Worm (Caenorhabditis elegans) whole organism, L4 larva: ENCODE measurements around the gene Y37D8A.19.

Experiments used
- F44E2.7 ChIP-seq: fragments of 200-800 bp; sonication (Bioruptor generic); IDR thresholded peaks from 2 replicates; pipeline ENCODE4 v2.1.2; 2022; ENCODE audit warnings: missing genetic modification characterization, missing compliant biosample characterization
- R02D3.7 ChIP-seq: fragments of 150-350 bp; sonication (generic microtip); optimal IDR thresholded peaks from 3 replicates; lab custom pipeline; 2014; ENCODE audit warnings: missing biosample characterization, missing genetic modification characterization
- T26A8.4 ChIP-seq: fragments of 200-800 bp; sonication (Bioruptor generic); IDR thresholded peaks from 2 replicates; pipeline ENCODE4 v1.3.6; 2022; ENCODE audit warnings: missing genetic modification characterization, missing compliant biosample characterization
- Y48G9A.11 ChIP-seq: fragments of 200-800 bp; sonication (Bioruptor generic); IDR thresholded peaks from 2 replicates; pipeline ENCODE4 v1.3.6; 2022; ENCODE audit warnings: missing genetic modification reagents, missing genetic modification characterization, missing compliant biosample characterization
- Y5F2A.4 ChIP-seq: fragments of 200-800 bp; sonication (Bioruptor generic); optimal IDR thresholded peaks from 2 replicates; lab custom pipeline; 2018; ENCODE audit warnings: mild to moderate bottlenecking, missing genetic modification characterization, missing compliant biosample characterization
- aha-1 ChIP-seq: fragments of 150-350 bp; peaks from one replicate; lab custom pipeline; 2014; ENCODE audit warnings: missing biosample characterization, missing genetic modification characterization
- ama-1 ChIP-seq: fragments of 150-350 bp; optimal IDR thresholded peaks from 2 replicates; lab custom pipeline; 2014; ENCODE audit warnings: inconsistent platforms, mixed read lengths
- attf-4 ChIP-seq: sonication (generic microtip); optimal IDR thresholded peaks from 3 replicates; lab custom pipeline; 2017; ENCODE audit warnings: missing biosample characterization, missing genetic modification characterization
- ceh-20 ChIP-seq: fragments of 200-800 bp; sonication (Bioruptor generic); IDR thresholded peaks from 2 replicates; pipeline ENCODE4 v1.3.6; 2022; ENCODE audit warnings: missing genetic modification reagents, missing genetic modification characterization, missing compliant biosample characterization
- dmd-6 ChIP-seq: fragments of 200-800 bp; sonication (Bioruptor generic); IDR thresholded peaks from 2 replicates; pipeline ENCODE4 v1.3.6; 2022; ENCODE audit warnings: missing genetic modification reagents, missing genetic modification characterization, missing compliant biosample characterization
- dmd-9 ChIP-seq: fragments of 200-800 bp; sonication (Bioruptor generic); IDR thresholded peaks from 2 replicates; pipeline ENCODE4 v1.3.6; 2022; ENCODE audit warnings: missing genetic modification reagents, missing genetic modification characterization, missing compliant biosample characterization
- dpl-1 ChIP-seq: fragments of 150-350 bp; optimal IDR thresholded peaks from 2 replicates; lab custom pipeline; 2014; ENCODE audit warnings: missing biosample characterization, missing genetic modification reagents, missing genetic modification characterization
- egl-43 ChIP-seq: fragments of 200-800 bp; sonication (Bioruptor generic); IDR thresholded peaks from 2 replicates; pipeline ENCODE4 v1.3.6; 2022; ENCODE audit warnings: missing genetic modification reagents, missing genetic modification characterization, missing compliant biosample characterization
- hif-1 ChIP-seq, 2 experiments: sonication (generic microtip); optimal IDR thresholded peaks; 2 replicates each; lab custom pipeline; 2016 to 2017; ENCODE audit warnings: missing compliant biosample characterization in 2 of 2, missing genetic modification characterization in 2 of 2, missing genetic modification reagents in 2 of 2, missing genotype in 2 of 2, mild to moderate bottlenecking in 1 of 2
- hlh-30 ChIP-seq: sonication (generic microtip); optimal IDR thresholded peaks from 2 replicates; lab custom pipeline; 2017; ENCODE audit warnings: antibody characterized with exemption, mild to moderate bottlenecking, missing genetic modification characterization, missing compliant biosample characterization; ENCODE audit not compliant: insufficient read depth
- hmg-1.1 ChIP-seq: fragments of 200-800 bp; sonication (Bioruptor generic); IDR thresholded peaks from 2 replicates; pipeline ENCODE4 v1.3.6; 2022; ENCODE audit warnings: missing genetic modification reagents, missing genetic modification characterization, missing compliant biosample characterization
- lim-7 ChIP-seq: fragments of 200-800 bp; sonication (Bioruptor generic); IDR thresholded peaks from 2 replicates; pipeline ENCODE4 v1.3.6; 2022; ENCODE audit warnings: missing genetic modification characterization, missing compliant biosample characterization
- lin-29 ChIP-seq: fragments of 200-800 bp; sonication (Bioruptor generic); IDR thresholded peaks from 2 replicates; pipeline ENCODE4 v1.3.6; 2022; ENCODE audit warnings: missing genetic modification reagents, missing genetic modification characterization, missing compliant biosample characterization
- lsy-2 ChIP-seq, 2 experiments: fragments of 150-350 bp in 1 of 2; sonication (generic microtip) in 1 of 2; optimal IDR thresholded peaks; 2 replicates each; lab custom pipeline; 2014 to 2017; ENCODE audit warnings: missing biosample characterization in 2 of 2, missing genetic modification characterization in 2 of 2
- madf-9 ChIP-seq: fragments of 200-800 bp; sonication (Bioruptor generic); conservative IDR thresholded peaks from 2 replicates; pipeline ENCODE4 v1.3.6; 2022; ENCODE audit warnings: missing genetic modification reagents, missing genetic modification characterization, missing compliant biosample characterization
- mdt-29 ChIP-seq: fragments of 200-800 bp; sonication (Bioruptor generic); IDR thresholded peaks from 2 replicates; pipeline ENCODE4 v1.3.6; 2022; ENCODE audit warnings: missing genetic modification reagents, missing genetic modification characterization, missing compliant biosample characterization
- mes-2 ChIP-seq: sonication (generic microtip); optimal IDR thresholded peaks from 2 replicates; lab custom pipeline; 2016; ENCODE audit warnings: missing genotype, mild to moderate bottlenecking, missing genetic modification characterization, missing compliant biosample characterization; ENCODE audit not compliant: poor library complexity, severe bottlenecking
- nhr-10 ChIP-seq: fragments of 150-350 bp; optimal IDR thresholded peaks from 2 replicates; lab custom pipeline; 2014; ENCODE audit warnings: missing biosample characterization, missing genetic modification characterization
- nhr-111 ChIP-seq: fragments of 200-800 bp; sonication (Bioruptor generic); optimal IDR thresholded peaks from 2 replicates; lab custom pipeline; 2018; ENCODE audit warnings: mild to moderate bottlenecking, missing genetic modification characterization, missing compliant biosample characterization
- nhr-77 ChIP-seq: fragments of 150-350 bp; optimal IDR thresholded peaks from 2 replicates; lab custom pipeline; 2014; ENCODE audit warnings: missing biosample characterization, missing genetic modification characterization
- pha-4 ChIP-seq, 2 experiments: fragments of 150-350 bp in 1 of 2; fragments of 200-800 bp in 1 of 2; sonication (Bioruptor generic) in 1 of 2; IDR thresholded peaks in 1 of 2; optimal IDR thresholded peaks in 1 of 2; 2 replicates each; pipeline versions ENCODE4 v1.3.6 to Lab custom; 2014 to 2022; ENCODE audit warnings: missing genetic modification characterization in 2 of 2, missing genetic modification reagents in 2 of 2, missing biosample characterization in 1 of 2, missing compliant biosample characterization in 1 of 2
- php-3 ChIP-seq: fragments of 200-800 bp; sonication (Bioruptor generic); IDR thresholded peaks from 2 replicates; pipeline ENCODE4 v1.3.6; 2022; ENCODE audit warnings: missing genetic modification reagents, missing genetic modification characterization, missing compliant biosample characterization
- pqm-1 ChIP-seq: sonication (generic microtip); optimal IDR thresholded peaks from 2 replicates; lab custom pipeline; 2017; ENCODE audit warnings: missing biosample characterization, missing genetic modification characterization
- rbr-2 ChIP-seq: sonication (generic microtip); optimal IDR thresholded peaks from 2 replicates; lab custom pipeline; 2016; ENCODE audit warnings: missing genotype, missing genetic modification characterization, missing compliant biosample characterization
- set-16 ChIP-seq: fragments of 200-800 bp; sonication (Bioruptor generic); IDR thresholded peaks from 2 replicates; pipeline ENCODE4 v1.3.6; 2022; ENCODE audit warnings: missing genetic modification reagents, missing genetic modification characterization, missing compliant biosample characterization
- skn-1 ChIP-seq: fragments of 150-350 bp; optimal IDR thresholded peaks from 2 replicates; lab custom pipeline; 2014; ENCODE audit warnings: missing biosample characterization, missing genetic modification characterization
- snpc-4 ChIP-seq: fragments of 150-350 bp; optimal IDR thresholded peaks from 2 replicates; lab custom pipeline; 2014; ENCODE audit warnings: missing biosample characterization, missing genetic modification characterization
- tra-1 ChIP-seq: fragments of 200-800 bp; sonication (Bioruptor generic); IDR thresholded peaks from 2 replicates; pipeline ENCODE4 v1.3.6; 2022; ENCODE audit warnings: missing genetic modification reagents, missing genetic modification characterization, missing compliant biosample characterization
- unc-39 ChIP-seq: sonication (generic microtip); optimal IDR thresholded peaks from 2 replicates; lab custom pipeline; 2017; ENCODE audit warnings: missing biosample characterization, missing genetic modification characterization
- unc-62 ChIP-seq, 3 experiments: fragments of 150-350 bp in 1 of 3; sonication (generic microtip); optimal IDR thresholded peaks in 2 of 3; peaks in 1 of 3; 1 replicate in 1 of 3; 2 replicates in 2 of 3; lab custom pipeline; 2014 to 2017; ENCODE audit warnings: missing biosample characterization in 3 of 3, missing genetic modification characterization in 3 of 3, missing genetic modification reagents in 3 of 3, missing genotype in 1 of 3
- vab-7 ChIP-seq: fragments of 200-800 bp; sonication (Bioruptor generic); IDR thresholded peaks from 2 replicates; pipeline ENCODE4 v1.3.6; 2022; ENCODE audit warnings: missing genetic modification reagents, missing genetic modification characterization, missing compliant biosample characterization
- zag-1 ChIP-seq: fragments of 150-350 bp; optimal IDR thresholded peaks from 2 replicates; lab custom pipeline; 2014; ENCODE audit warnings: missing biosample characterization, missing genetic modification characterization
- zfp-2 ChIP-seq: sonication (generic microtip); optimal IDR thresholded peaks from 2 replicates; lab custom pipeline; 2016; ENCODE audit warnings: mild to moderate bottlenecking, missing genetic modification characterization, missing compliant biosample characterization
- zfp-3 ChIP-seq: fragments of 200-800 bp; sonication (Bioruptor generic); conservative IDR thresholded peaks from 2 replicates; pipeline ENCODE4 v1.3.6; 2022; ENCODE audit warnings: missing genetic modification reagents, missing genetic modification characterization, missing compliant biosample characterization
- zip-11 ChIP-seq: fragments of 200-800 bp; sonication (Bioruptor generic); IDR thresholded peaks from 2 replicates; pipeline ENCODE4 v1.3.6; 2022; ENCODE audit warnings: missing genetic modification characterization, missing compliant biosample characterization
- ztf-11 ChIP-seq: fragments of 150-350 bp; optimal IDR thresholded peaks from 2 replicates; lab custom pipeline; 2014; ENCODE audit warnings: missing biosample characterization, missing genetic modification characterization

Y37D8A.19 gene

DNA sequence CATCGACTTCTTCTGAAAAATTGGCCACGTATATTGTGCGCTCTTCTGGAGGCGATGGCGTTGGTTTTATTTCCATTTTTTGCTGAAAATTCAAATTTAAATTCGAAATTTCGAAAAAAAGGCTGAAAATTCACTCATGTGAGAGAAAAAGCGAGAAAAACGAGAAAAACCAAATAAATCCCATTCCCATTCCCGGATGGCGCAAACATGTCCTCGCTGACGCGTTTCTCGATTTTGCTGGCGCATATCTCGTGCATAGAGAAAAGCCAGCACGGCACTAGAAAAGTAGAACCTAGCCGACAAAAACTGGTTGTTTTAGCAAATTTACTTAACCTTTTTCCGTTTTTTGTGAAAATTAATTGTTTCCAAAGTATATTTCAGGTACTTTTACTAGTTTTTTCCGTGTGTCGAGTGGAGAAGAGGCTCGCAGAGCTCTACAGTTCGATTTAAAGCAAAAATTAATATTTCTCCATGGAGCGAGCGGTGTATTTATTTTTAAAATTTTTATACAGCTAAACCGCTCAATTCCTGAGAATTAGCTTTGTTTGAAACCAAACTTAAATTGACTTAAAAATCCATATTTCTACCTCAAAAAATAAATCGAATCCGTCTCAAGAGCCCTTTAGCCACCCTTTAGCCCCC lies 2.2 kb downstream of the Y37D8A.19 start, which contains the start of gene rbm-7 (continued):
- TF ChIP-seq unc-62 (GFP tag; optimal IDR thresholded peaks at IDR 0.05 in 1 of 2; lab: Kevin White, UChicago) (no peak), unc-62 (tag; optimal IDR thresholded peaks at IDR 0.05; lab: Kevin White, UChicago) (no peak), mes-2 (tag; lab: Kevin White, UChicago) (peak; percentile 60), aha-1 (tag; lab: Kevin White, UChicago) (no peak), egl-43 (GFP tag; lab: Robert Waterston, UW) (0 out of 2 replicates have a peak, but pooled peaks have one; percentile 30), hif-1 (tag; optimal IDR thresholded peaks at IDR 0.05; lab: Kevin White, UChicago) (peak in 1 of 2 experiments; percentile 32), ceh-20 (GFP tag; lab: Robert Waterston, UW) (no peak), unc-39 (tag; lab: Kevin White, UChicago) (no peak), Y5F2A.4 (GFP tag; lab: Kevin White, UChicago) (no peak), set-16 (GFP tag; lab: Robert Waterston, UW) (no peak), php-3 (GFP tag; lab: Robert Waterston, UW) (no peak), nhr-111 (no peak), tra-1 (GFP tag; lab: Robert Waterston, UW) (no peak), dpl-1 (peak; percentile 75), rbr-2 (tag; lab: Kevin White, UChicago) (peak; percentile 62), zip-11 (GFP tag; lab: Robert Waterston, UW) (no peak), pha-4 (GFP tag; IDR thresholded peaks at IDR 0.05; lab: Robert Waterston, UW) (no peak), pha-4 (tag; optimal IDR thresholded peaks at IDR 0.05; lab: Kevin White, UChicago) (no peak), T26A8.4 (GFP tag; lab: Robert Waterston, UW) (peak; percentile 79), vab-7 (GFP tag; lab: Robert Waterston, UW) (no peak), nhr-77 (peak; percentile 25), zfp-2 (tag; lab: Kevin White, UChicago) (no peak), mdt-29 (no peak), attf-4 (tag; lab: Kevin White, UChicago) (no peak), snpc-4 (tag; lab: Kevin White, UChicago) (no peak), lim-7 (GFP tag; lab: Robert Waterston, UW) (no peak), lsy-2 (tag; optimal IDR thresholded peaks at IDR 0.05; lab: Kevin White, UChicago) (peak; percentile 12 to 88), ama-1 (lab: Kevin White, UChicago) (peak; percentile 53), zfp-3 (GFP tag; lab: Robert Waterston, UW) (0 out of 2 replicates have a peak, but pooled peaks have one; percentile 69), Y48G9A.11 (no peak), lin-29 (no peak), dmd-6 (GFP tag; lab: Robert Waterston, UW) (peak; percentile 54), F44E2.7 (GFP tag; lab: Robert Waterston, UW) (no peak), madf-9 (no peak), zag-1 (tag; lab: Kevin White, UChicago) (no peak), hmg-1.1 (GFP tag; lab: Robert Waterston, UW) (peak; percentile 67), skn-1 (tag; lab: Kevin White, UChicago) (no peak), nhr-10 (tag; lab: Kevin White, UChicago) (no peak), pqm-1 (tag; lab: Kevin White, UChicago) (no peak), dmd-9 (no peak), R02D3.7 (tag; lab: Kevin White, UChicago) (no peak), ztf-11 (tag; lab: Kevin White, UChicago) (no peak), hlh-30 (tag; lab: Kevin White, UChicago) (peak; percentile 49)
